Worm (Caenorhabditis elegans) whole organism, midembryonic: ENCODE data around the gene W06F12.2.

Source experiments
- T22C8.4 ChIP-seq: fragments of 200-800 bp; sonication (Bioruptor generic); IDR thresholded peaks from 2 replicates; pipeline ENCODE4 v1.3.6; 2022; ENCODE audit warnings: missing genetic modification characterization, missing compliant biosample characterization
- cog-1 ChIP-seq: sonication (generic microtip); optimal IDR thresholded peaks from 2 replicates; lab custom pipeline; 2016; ENCODE audit warnings: missing genetic modification characterization, missing compliant biosample characterization
- flt-1 ChIP-seq: fragments of 200-800 bp; sonication (Bioruptor generic); IDR thresholded peaks from 2 replicates; pipeline ENCODE4 v1.3.6; 2022; ENCODE audit warnings: missing genetic modification characterization, missing compliant biosample characterization
- klf-2 ChIP-seq: fragments of 200-800 bp; sonication (Bioruptor generic); conservative IDR thresholded peaks from 2 replicates; pipeline ENCODE4 v1.3.6; 2022; ENCODE audit warnings: missing genetic modification reagents, missing genetic modification characterization, missing compliant biosample characterization
- med-1 ChIP-seq: sonication (generic microtip); optimal IDR thresholded peaks from 2 replicates; lab custom pipeline; 2017; ENCODE audit warnings: missing genetic modification characterization, mild to moderate bottlenecking, missing compliant biosample characterization, antibody characterized with exemption, missing genetic modification reagents; ENCODE audit not compliant: insufficient read depth
- ref-1 ChIP-seq: fragments of 200-800 bp; sonication (Bioruptor generic); conservative IDR thresholded peaks from 2 replicates; pipeline ENCODE4 v1.3.6; 2022; ENCODE audit warnings: missing genetic modification reagents, missing genetic modification characterization, missing compliant biosample characterization
- tab-1 ChIP-seq: fragments of 200-800 bp; sonication (Bioruptor generic); IDR thresholded peaks from 2 replicates; pipeline ENCODE4 v1.3.6; 2022; ENCODE audit warnings: missing genetic modification characterization, missing compliant biosample characterization
- ztf-23 ChIP-seq: fragments of 200-800 bp; sonication (Bioruptor generic); IDR thresholded peaks from 2 replicates; pipeline ENCODE4 v1.3.6; 2022; ENCODE audit warnings: missing genetic modification reagents, missing genetic modification characterization, missing compliant biosample characterization
- ztf-29 ChIP-seq: fragments of 200-800 bp; sonication (Bioruptor generic); IDR thresholded peaks from 2 replicates; pipeline ENCODE4 v1.3.6; 2022; ENCODE audit warnings: missing genetic modification reagents, missing genetic modification characterization, missing compliant biosample characterization

The W06F12.2 gene

ce11 chrIII:13687211-13687610 is 44.3 kb downstream of the W06F12.2 start, which contains the start of gene cul-2:
Gene cul-2 (plus strand): TSS chrIII:13687269.
- TF ChIP-seq T22C8.4 (GFP tag; lab: Robert Waterston, UW), result no peak
- no peak for TF ChIP-seq tab-1 (GFP tag; lab: Robert Waterston, UW)
- no peak for TF ChIP-seq ref-1 (GFP tag; lab: Robert Waterston, UW)

ce11 chrIII:13686309-13686708 is 45.2 kb downstream of the W06F12.2 start, which contains the start of gene dyf-2:
Gene dyf-2 (minus strand): TSS chrIII:13686445.
- TF ChIP-seq flt-1 (GFP tag; lab: Robert Waterston, UW) (no peak), ref-1 (GFP tag; lab: Robert Waterston, UW) (no peak), ztf-29 (GFP tag; lab: Robert Waterston, UW) (no peak), ztf-23 (GFP tag; lab: Robert Waterston, UW) (no peak), tab-1 (GFP tag; lab: Robert Waterston, UW) (no peak), klf-2 (GFP tag; lab: Robert Waterston, UW) (no peak), T22C8.4 (GFP tag; lab: Robert Waterston, UW) (no peak), med-1 (GFP tag; lab: Kevin White, UChicago) (no peak), cog-1 (tag; lab: Kevin White, UChicago) (no peak)

ce11 chrIII:13684236-13684635 is 47.3 kb downstream of the W06F12.2 start:
- TF ChIP-seq flt-1 (GFP tag; lab: Robert Waterston, UW) (no peak), klf-2 (GFP tag; lab: Robert Waterston, UW) (no peak), ztf-23 (GFP tag; lab: Robert Waterston, UW) (no peak), T22C8.4 (GFP tag; lab: Robert Waterston, UW) (no peak), cog-1 (tag; lab: Kevin White, UChicago) (no peak), tab-1 (GFP tag; lab: Robert Waterston, UW) (no peak), ref-1 (GFP tag; lab: Robert Waterston, UW) (no peak), ztf-29 (GFP tag; lab: Robert Waterston, UW) (no peak), med-1 (GFP tag; lab: Kevin White, UChicago) (no peak)

ce11 chrIII:13683275-13683674 is 48.2 kb downstream of the W06F12.2 start:
- TF ChIP-seq T22C8.4 (GFP tag; lab: Robert Waterston, UW), result no peak

ce11 chrIII:13682019-13682418 is 49.5 kb downstream of the W06F12.2 start:
- TF ChIP-seq flt-1 (GFP tag; lab: Robert Waterston, UW) (no peak), ztf-29 (GFP tag; lab: Robert Waterston, UW) (no peak), ref-1 (GFP tag; lab: Robert Waterston, UW) (no peak), ztf-23 (GFP tag; lab: Robert Waterston, UW) (no peak), tab-1 (GFP tag; lab: Robert Waterston, UW) (no peak), med-1 (GFP tag; lab: Kevin White, UChicago) (no peak), T22C8.4 (GFP tag; lab: Robert Waterston, UW) (no peak), klf-2 (GFP tag; lab: Robert Waterston, UW) (no peak), cog-1 (tag; lab: Kevin White, UChicago) (no peak)

ce11 chrIII:13678761-13679495 is 52.6 kb downstream of the W06F12.2 start, which contains the start of gene sid-2:
Gene sid-2 (plus strand): TSS chrIII:13679445.
- TF ChIP-seq ztf-29 (GFP tag; lab: Robert Waterston, UW) (no peak), med-1 (GFP tag; lab: Kevin White, UChicago) (no peak), T22C8.4 (GFP tag; lab: Robert Waterston, UW) (no peak), klf-2 (GFP tag; lab: Robert Waterston, UW) (no peak), flt-1 (GFP tag; lab: Robert Waterston, UW) (no peak), tab-1 (GFP tag; lab: Robert Waterston, UW) (no peak), ref-1 (GFP tag; lab: Robert Waterston, UW) (no peak), cog-1 (tag; lab: Kevin White, UChicago) (no peak), ztf-23 (GFP tag; lab: Robert Waterston, UW) (no peak)
